Worm (Caenorhabditis elegans) whole organism, young adult: ENCODE data around the gene mob-2.

ENCODE experiments used
- B0336.3 ChIP-seq: fragments of 200-800 bp; sonication (Bioruptor generic); IDR thresholded peaks from 2 replicates; pipeline ENCODE4 v1.3.6; 2022; ENCODE audit warnings: missing genetic modification characterization, missing compliant biosample characterization
- C06A6.2 ChIP-seq: fragments of 200-800 bp; sonication (Bioruptor generic); conservative IDR thresholded peaks from 2 replicates; pipeline ENCODE4 v1.3.6; 2022; ENCODE audit warnings: missing genetic modification characterization, missing compliant biosample characterization
- F37B4.10 ChIP-seq: fragments of 200-800 bp; sonication (Bioruptor generic); IDR thresholded peaks from 2 replicates; pipeline ENCODE4 v1.3.6; 2022; ENCODE audit warnings: missing genetic modification characterization, missing compliant biosample characterization
- F49E8.2 ChIP-seq: sonication (generic microtip); optimal IDR thresholded peaks from 3 replicates; lab custom pipeline; 2017; ENCODE audit warnings: missing genetic modification characterization, mild to moderate bottlenecking, missing compliant biosample characterization, antibody characterized with exemption, moderate library complexity; ENCODE audit not compliant: insufficient read depth
- F55B11.4 ChIP-seq: sonication (generic microtip); optimal IDR thresholded peaks from 2 replicates; lab custom pipeline; 2016; ENCODE audit warnings: missing compliant biosample characterization, missing genetic modification characterization, borderline replicate concordance; ENCODE audit not compliant: insufficient read depth
- F57C9.4 ChIP-seq: sonication (generic microtip); optimal IDR thresholded peaks from 2 replicates; lab custom pipeline; 2017; ENCODE audit warnings: mild to moderate bottlenecking, missing genetic modification characterization, missing compliant biosample characterization
- K12H6.12 ChIP-seq: fragments of 200-800 bp; sonication (Bioruptor generic); optimal IDR thresholded peaks from 2 replicates; lab custom pipeline; 2018; ENCODE audit warnings: mild to moderate bottlenecking, missing genetic modification characterization, missing compliant biosample characterization
- Y79H2A.3 ChIP-seq: fragments of 200-800 bp; sonication (Bioruptor generic); conservative IDR thresholded peaks from 2 replicates; pipeline ENCODE4 v1.3.6; 2022; ENCODE audit warnings: missing genetic modification reagents, missing genetic modification characterization, missing compliant biosample characterization
- attf-5 ChIP-seq: fragments of 200-800 bp; sonication (Bioruptor generic); optimal IDR thresholded peaks from 2 replicates; lab custom pipeline; 2018; ENCODE audit warnings: mild to moderate bottlenecking, missing genetic modification characterization, missing compliant biosample characterization
- bed-1 ChIP-seq: fragments of 200-800 bp; sonication (Bioruptor generic); IDR thresholded peaks from 2 replicates; pipeline ENCODE4 v1.3.6; 2022; ENCODE audit warnings: missing genetic modification reagents, missing genetic modification characterization, missing compliant biosample characterization
- bed-2 ChIP-seq: fragments of 200-800 bp; sonication (Bioruptor generic); IDR thresholded peaks from 2 replicates; pipeline ENCODE4 v1.3.6; 2022; ENCODE audit warnings: missing genetic modification reagents, missing genetic modification characterization, missing compliant biosample characterization
- cebp-1 ChIP-seq, 2 experiments: fragments of 200-800 bp in 1 of 2; sonication (Bioruptor generic) in 1 of 2; sonication (generic microtip) in 1 of 2; IDR thresholded peaks in 1 of 2; optimal IDR thresholded peaks in 1 of 2; 2 replicates each; pipeline versions ENCODE4 v1.3.6 to Lab custom; 2017 to 2022; ENCODE audit warnings: missing compliant biosample characterization in 2 of 2, missing genetic modification characterization in 2 of 2, mild to moderate bottlenecking in 1 of 2, missing genetic modification reagents in 1 of 2, moderate library complexity in 1 of 2
- ceh-91 ChIP-seq: fragments of 200-800 bp; sonication (Bioruptor generic); IDR thresholded peaks from 2 replicates; pipeline ENCODE4 v1.3.6; 2022; ENCODE audit warnings: missing genetic modification reagents, missing genetic modification characterization, missing compliant biosample characterization
- dox-1 ChIP-seq: fragments of 200-800 bp; sonication (Bioruptor generic); IDR thresholded peaks from 2 replicates; pipeline ENCODE4 v1.3.6; 2022; ENCODE audit warnings: missing genetic modification reagents, missing genetic modification characterization, missing compliant biosample characterization
- dpff-1 ChIP-seq: sonication (generic microtip); optimal IDR thresholded peaks from 2 replicates; lab custom pipeline; 2017; ENCODE audit warnings: mild to moderate bottlenecking, missing genetic modification characterization, missing compliant biosample characterization
- efl-1 ChIP-seq: fragments of 150-350 bp; optimal IDR thresholded peaks from 2 replicates; lab custom pipeline; 2014; ENCODE audit warnings: missing biosample characterization, missing genetic modification reagents, missing genetic modification characterization
- egl-44 ChIP-seq: fragments of 200-800 bp; sonication (Bioruptor generic); IDR thresholded peaks from 2 replicates; pipeline ENCODE4 v1.3.6; 2022; ENCODE audit warnings: missing genetic modification reagents, missing genetic modification characterization, missing compliant biosample characterization
- hlh-26 ChIP-seq: fragments of 200-800 bp; sonication (Bioruptor generic); conservative IDR thresholded peaks from 2 replicates; pipeline ENCODE4 v1.3.6; 2022; ENCODE audit warnings: missing genetic modification reagents, missing genetic modification characterization, missing compliant biosample characterization
- lin-26 ChIP-seq: fragments of 200-800 bp; sonication (Bioruptor generic); IDR thresholded peaks from 2 replicates; pipeline ENCODE4 v1.3.6; 2022; ENCODE audit warnings: missing genetic modification reagents, missing genetic modification characterization, missing compliant biosample characterization
- lin-35 ChIP-seq, 3 experiments: fragments of 150-350 bp in 2 of 3; sonication (generic microtip) in 1 of 3; optimal IDR thresholded peaks; 2 replicates each; lab custom pipeline; 2014 to 2018; ENCODE audit warnings: missing biosample characterization in 3 of 3, missing genetic modification characterization in 3 of 3, missing genetic modification reagents in 3 of 3
- madf-10 ChIP-seq: sonication (generic microtip); optimal IDR thresholded peaks from 2 replicates; lab custom pipeline; 2016; ENCODE audit warnings: mild to moderate bottlenecking, missing genetic modification characterization, missing compliant biosample characterization
- madf-3 ChIP-seq: fragments of 200-800 bp; sonication (Bioruptor generic); IDR thresholded peaks from 2 replicates; pipeline ENCODE4 v1.3.6; 2022; ENCODE audit warnings: missing genetic modification reagents, missing genetic modification characterization, missing compliant biosample characterization
- mcd-1 ChIP-seq: fragments of 200-800 bp; sonication (Bioruptor generic); IDR thresholded peaks from 2 replicates; pipeline ENCODE4 v1.3.6; 2022; ENCODE audit warnings: missing genetic modification reagents, missing genetic modification characterization, missing compliant biosample characterization
- nfyb-1 ChIP-seq: fragments of 200-800 bp; sonication (Bioruptor generic); IDR thresholded peaks from 2 replicates; pipeline ENCODE4 v1.3.6; 2022; ENCODE audit warnings: missing genetic modification reagents, missing genetic modification characterization, missing compliant biosample characterization
- nhr-179 ChIP-seq: sonication (generic microtip); optimal IDR thresholded peaks from 2 replicates; lab custom pipeline; 2016; ENCODE audit warnings: mild to moderate bottlenecking, missing genetic modification characterization, missing compliant biosample characterization
- pha-4 ChIP-seq: fragments of 150-350 bp; sonication (generic microtip); optimal IDR thresholded peaks from 2 replicates; lab custom pipeline; 2014; ENCODE audit warnings: missing biosample characterization, missing genetic modification reagents, missing genetic modification characterization
- snpc-3.4 ChIP-seq: sonication (generic microtip); optimal IDR thresholded peaks from 2 replicates; lab custom pipeline; 2017; ENCODE audit warnings: missing genetic modification characterization, mild to moderate bottlenecking, missing compliant biosample characterization, antibody characterized with exemption, moderate library complexity, missing genotype, missing genetic modification reagents
- tbp1 ChIP-seq: fragments of 200-800 bp; sonication (Bioruptor generic); optimal IDR thresholded peaks from 2 replicates; lab custom pipeline; 2018; ENCODE audit warnings: mild to moderate bottlenecking, missing genetic modification characterization, missing compliant biosample characterization
- zfh-2 ChIP-seq: fragments of 200-800 bp; sonication (Bioruptor generic); conservative IDR thresholded peaks from 2 replicates; pipeline ENCODE4 v1.3.6; 2022; ENCODE audit warnings: missing genetic modification reagents, missing genetic modification characterization, missing compliant biosample characterization
- zim-3 ChIP-seq: sonication (generic microtip); optimal IDR thresholded peaks from 2 replicates; lab custom pipeline; 2017; ENCODE audit warnings: mild to moderate bottlenecking, missing genetic modification characterization, moderate library complexity, missing compliant biosample characterization
- ztf-22 ChIP-seq: fragments of 200-800 bp; sonication (Bioruptor generic); optimal IDR thresholded peaks from 2 replicates; lab custom pipeline; 2018; ENCODE audit warnings: mild to moderate bottlenecking, missing genetic modification characterization, moderate library complexity, missing compliant biosample characterization
- ztf-25 ChIP-seq: fragments of 200-800 bp; sonication (Bioruptor generic); IDR thresholded peaks from 2 replicates; pipeline ENCODE4 v1.3.6; 2022; ENCODE audit warnings: missing genetic modification reagents, missing genetic modification characterization, missing compliant biosample characterization

The mob-2 gene

DNA sequence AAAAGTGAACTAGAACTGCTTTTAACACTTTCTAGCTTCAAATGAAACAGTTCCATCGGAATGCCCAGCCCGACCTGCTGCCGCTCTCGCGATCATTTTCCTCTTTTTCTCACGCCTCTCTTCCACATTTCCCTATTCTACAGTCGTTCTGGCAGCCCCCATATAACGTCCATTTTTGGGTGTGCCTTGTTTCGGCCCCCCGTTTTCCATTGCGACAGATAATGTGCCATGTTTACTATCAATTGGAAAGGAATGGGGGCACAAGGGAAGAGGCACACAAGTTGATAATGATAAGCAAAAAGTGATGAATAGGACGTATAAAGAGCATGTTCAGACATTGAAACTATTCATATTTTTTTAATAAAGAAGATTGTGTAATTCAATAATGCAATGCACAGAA, 10.9 kb downstream of the mob-2 start (continued):
- no peak for TF ChIP-seq mcd-1 (GFP tag; lab: Robert Waterston, UW)
- TF ChIP-seq tbp1, result peak; percentile 52
- peak; percentile 61; the same call in 1 of the 2 replicates for TF ChIP-seq egl-44 (GFP tag; lab: Robert Waterston, UW)
- TF ChIP-seq F49E8.2 (tag; lab: Kevin White, UChicago), result no peak
- TF ChIP-seq B0336.3 (GFP tag; lab: Robert Waterston, UW), result no peak
- peak; percentile 58 for TF ChIP-seq ztf-22
- TF ChIP-seq K12H6.12 (tag; lab: Kevin White, UChicago), result no peak
- TF ChIP-seq bed-2 (GFP tag; lab: Robert Waterston, UW), result no peak
- peak; percentile 82 for TF ChIP-seq dox-1
- TF ChIP-seq F55B11.4 (tag; lab: Kevin White, UChicago), result no peak
- no peak for TF ChIP-seq Y79H2A.3 (GFP tag; lab: Robert Waterston, UW)
- no peak for TF ChIP-seq zfh-2 (GFP tag; lab: Robert Waterston, UW)
- TF ChIP-seq snpc-3.4 (tag; lab: Kevin White, UChicago), result no peak
- no peak for TF ChIP-seq attf-5 (GFP tag; lab: Kevin White, UChicago)
- TF ChIP-seq dpff-1, result no peak
- no peak for TF ChIP-seq nhr-179 (tag; lab: Kevin White, UChicago)

DNA sequence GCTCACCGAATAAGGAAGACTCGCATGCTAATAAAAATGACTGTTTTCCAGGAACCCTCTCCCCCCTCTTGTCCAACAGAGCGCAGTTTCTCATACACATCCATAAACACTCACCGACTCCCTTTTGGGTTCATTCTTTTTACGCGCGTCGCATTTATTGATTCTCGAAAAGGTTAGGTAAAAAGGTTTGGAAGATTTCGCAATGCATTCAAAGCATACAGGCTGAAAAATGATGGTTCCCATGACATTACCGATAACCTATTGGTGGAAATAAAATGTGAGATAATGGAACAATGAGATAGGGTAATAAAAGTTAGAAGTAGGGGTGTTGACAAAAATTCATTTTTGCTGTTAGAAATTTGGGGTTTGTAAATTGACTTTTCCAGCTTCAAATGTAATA, 11.4 kb downstream of the mob-2 start:
- no peak for TF ChIP-seq F57C9.4 (tag; lab: Kevin White, UChicago)
- peak; percentile 62; the same call in 1 of the 2 replicates for TF ChIP-seq cebp-1 (GFP tag; IDR thresholded peaks at IDR 0.05; lab: Robert Waterston, UW)
- TF ChIP-seq cebp-1 (tag; optimal IDR thresholded peaks at IDR 0.05; lab: Kevin White, UChicago), result peak; percentile 90
- TF ChIP-seq attf-5 (GFP tag; lab: Kevin White, UChicago), result no peak

DNA sequence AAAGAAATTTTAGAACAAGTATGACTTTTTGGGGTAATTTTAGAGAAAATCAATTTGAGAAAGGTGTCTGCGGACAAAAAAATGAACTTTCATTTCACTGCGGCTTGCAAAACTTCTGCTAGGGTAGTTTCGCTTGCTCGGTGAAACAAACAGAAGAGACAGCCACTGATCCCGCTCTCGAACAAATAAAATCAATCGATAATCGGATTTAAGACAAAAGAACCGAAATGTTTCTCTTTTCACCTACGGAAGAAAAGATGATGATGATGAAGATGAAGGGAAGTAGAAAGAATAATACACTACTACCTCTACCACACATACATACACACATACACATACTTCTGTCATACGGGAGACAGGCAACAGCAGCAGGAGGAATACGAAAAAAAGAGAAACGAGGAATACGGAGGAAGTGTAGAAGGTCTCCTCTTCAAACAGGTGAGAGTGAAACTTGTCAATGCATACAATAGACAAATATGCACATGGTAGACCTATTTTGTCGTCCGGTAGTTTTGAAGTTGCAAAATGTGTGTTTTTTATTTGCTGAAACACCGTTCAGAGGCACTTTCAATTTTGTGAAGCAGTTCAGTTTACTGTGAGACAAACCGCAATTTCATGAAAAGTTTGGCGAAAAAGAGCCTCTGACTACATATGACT, 12.6 kb downstream of the mob-2 start:
- no peak for TF ChIP-seq attf-5 (GFP tag; lab: Kevin White, UChicago)
- no peak for TF ChIP-seq F49E8.2 (tag; lab: Kevin White, UChicago)
- no peak for TF ChIP-seq nfyb-1 (GFP tag; lab: Robert Waterston, UW)
- TF ChIP-seq lin-35 (GFP tag; optimal IDR thresholded peaks at IDR 0.05; lab: Kevin White, UChicago), result no peak
- no peak for TF ChIP-seq mcd-1 (GFP tag; lab: Robert Waterston, UW)
- TF ChIP-seq lin-26 (GFP tag; lab: Robert Waterston, UW), result no peak
- no peak for TF ChIP-seq madf-10
- no peak for TF ChIP-seq C06A6.2
- no peak for TF ChIP-seq zim-3
- no peak for TF ChIP-seq efl-1 (GFP tag; lab: Kevin White, UChicago)
- no peak for TF ChIP-seq hlh-26
- TF ChIP-seq F55B11.4 (tag; lab: Kevin White, UChicago), result no peak
- no peak for TF ChIP-seq madf-3 (GFP tag; lab: Robert Waterston, UW)
- no peak for TF ChIP-seq B0336.3 (GFP tag; lab: Robert Waterston, UW)

DNA sequence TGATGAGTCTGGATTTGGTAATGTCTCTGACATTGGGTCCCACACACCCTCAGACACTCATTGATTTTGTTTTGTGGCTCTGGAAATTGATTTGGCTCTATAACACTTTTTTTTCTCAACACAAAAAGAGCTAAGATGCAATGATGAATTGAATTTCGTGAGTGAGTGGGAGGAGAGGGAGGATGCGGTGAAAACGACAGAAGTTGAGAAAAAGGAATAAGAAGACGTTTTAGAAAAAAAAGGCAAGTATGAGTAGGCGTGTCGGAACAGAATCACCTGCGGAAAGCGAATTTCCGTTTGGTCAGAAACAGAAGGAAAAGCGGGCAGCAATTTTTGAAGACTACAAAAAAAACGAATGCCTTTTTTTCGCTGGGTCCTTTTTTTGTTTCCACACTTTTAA, 14.1 kb downstream of the mob-2 start:
- TF ChIP-seq pha-4, result no peak
- no peak for TF ChIP-seq ztf-25 (GFP tag; lab: Robert Waterston, UW)
- no peak for TF ChIP-seq dox-1
- TF ChIP-seq ceh-91, result no peak
- no peak for TF ChIP-seq madf-10
- no peak for TF ChIP-seq bed-1 (GFP tag; lab: Robert Waterston, UW)
- TF ChIP-seq F37B4.10 (GFP tag; lab: Robert Waterston, UW), result no peak
